Fruit fly (Drosophila melanogaster) whole organism, larva: ENCODE data around the gene Wnt10.

ENCODE experiments used
- noc ChIP-seq: fragments of 200-800 bp; sonication (Bioruptor generic); optimal IDR thresholded peaks from 3 replicates; lab custom pipeline; 2019; ENCODE audit warnings: missing biosample characterization, mild to moderate bottlenecking, missing genetic modification characterization, moderate library complexity

Gene Wnt10

DNA sequence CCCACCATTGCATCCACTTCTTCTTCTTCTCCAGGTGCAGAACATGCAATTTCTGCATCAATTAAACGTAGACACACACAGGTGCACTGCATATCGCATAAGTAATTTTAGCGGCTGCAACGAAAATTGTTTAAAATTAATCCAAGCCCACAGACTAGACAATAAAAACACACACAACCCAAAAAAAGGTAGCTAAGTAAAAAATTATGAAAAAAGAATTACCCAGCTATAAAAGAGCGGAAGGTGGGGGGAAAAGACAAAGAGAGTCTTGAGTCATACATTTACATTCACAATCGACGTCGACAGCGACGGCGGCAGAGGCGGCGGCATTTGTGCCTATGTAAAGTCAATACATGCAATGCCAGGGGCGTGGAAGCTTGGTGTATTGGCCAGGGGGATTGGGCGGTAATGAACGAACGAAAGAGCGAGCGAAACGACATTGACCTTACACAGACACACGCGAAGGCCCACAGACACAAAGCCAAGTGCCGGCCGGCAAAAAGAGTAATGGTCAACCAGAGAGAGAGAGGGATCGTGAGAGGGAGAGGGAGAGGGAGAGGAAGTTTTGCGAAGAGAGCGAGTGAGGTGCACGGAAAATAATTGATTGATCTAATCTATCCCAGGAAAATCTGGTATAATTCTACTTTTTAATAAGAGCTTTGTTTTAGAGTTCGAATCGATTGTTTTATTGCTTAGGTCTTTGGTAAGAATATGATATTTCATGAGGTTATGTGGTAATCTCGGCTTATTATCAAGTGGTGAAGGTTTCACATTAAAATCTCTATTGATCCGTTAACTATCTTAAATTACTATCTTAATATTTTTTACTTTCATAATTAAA lies 55.2 kb downstream of the Wnt10 start:
- TF ChIP-seq noc (tag; lab: Kevin White, UChicago) = no peak

DNA sequence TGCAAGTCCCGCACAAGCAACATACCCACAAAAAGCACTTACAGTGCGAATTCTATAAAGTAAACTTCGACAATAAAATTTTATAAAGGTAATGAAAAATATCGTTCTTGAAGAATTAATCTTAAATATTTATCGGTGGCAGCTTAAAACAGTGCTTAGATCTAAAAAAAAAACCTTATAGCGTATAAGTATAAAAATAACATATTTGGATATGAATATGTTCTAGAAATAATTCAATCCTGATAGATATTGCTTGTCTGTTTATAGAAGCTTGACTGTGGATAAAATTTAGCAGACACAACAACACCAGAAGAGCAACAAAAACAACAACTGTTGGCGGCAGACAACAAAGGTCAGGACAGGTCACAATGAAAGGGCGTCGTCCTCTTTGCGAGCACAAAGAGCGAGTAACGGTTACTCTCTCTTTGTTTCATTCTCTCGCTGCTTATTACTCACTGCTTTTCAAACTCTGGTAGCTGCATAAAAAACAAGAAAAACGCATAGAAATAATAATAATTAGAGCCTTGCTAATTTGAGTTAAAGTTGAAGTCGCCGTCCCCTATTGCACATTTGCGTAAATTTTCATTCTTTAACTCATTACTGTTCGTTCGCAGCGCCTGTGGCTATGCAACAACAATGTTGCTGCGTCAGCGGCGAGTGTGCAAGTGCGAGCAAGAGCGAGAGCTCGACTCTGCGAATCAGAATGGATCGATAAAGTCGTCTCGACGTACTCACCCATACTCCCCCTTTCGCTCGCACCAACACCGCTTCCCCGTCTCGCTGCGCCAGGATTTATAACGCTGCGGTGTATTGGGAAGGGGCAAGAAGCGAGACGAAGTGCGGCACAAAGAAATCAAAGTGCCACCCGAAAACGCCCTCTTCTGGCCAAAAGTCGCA lies 56.5 kb downstream of the Wnt10 start:
- TF ChIP-seq noc (tag; lab: Kevin White, UChicago) = peak; percentile 32

DNA sequence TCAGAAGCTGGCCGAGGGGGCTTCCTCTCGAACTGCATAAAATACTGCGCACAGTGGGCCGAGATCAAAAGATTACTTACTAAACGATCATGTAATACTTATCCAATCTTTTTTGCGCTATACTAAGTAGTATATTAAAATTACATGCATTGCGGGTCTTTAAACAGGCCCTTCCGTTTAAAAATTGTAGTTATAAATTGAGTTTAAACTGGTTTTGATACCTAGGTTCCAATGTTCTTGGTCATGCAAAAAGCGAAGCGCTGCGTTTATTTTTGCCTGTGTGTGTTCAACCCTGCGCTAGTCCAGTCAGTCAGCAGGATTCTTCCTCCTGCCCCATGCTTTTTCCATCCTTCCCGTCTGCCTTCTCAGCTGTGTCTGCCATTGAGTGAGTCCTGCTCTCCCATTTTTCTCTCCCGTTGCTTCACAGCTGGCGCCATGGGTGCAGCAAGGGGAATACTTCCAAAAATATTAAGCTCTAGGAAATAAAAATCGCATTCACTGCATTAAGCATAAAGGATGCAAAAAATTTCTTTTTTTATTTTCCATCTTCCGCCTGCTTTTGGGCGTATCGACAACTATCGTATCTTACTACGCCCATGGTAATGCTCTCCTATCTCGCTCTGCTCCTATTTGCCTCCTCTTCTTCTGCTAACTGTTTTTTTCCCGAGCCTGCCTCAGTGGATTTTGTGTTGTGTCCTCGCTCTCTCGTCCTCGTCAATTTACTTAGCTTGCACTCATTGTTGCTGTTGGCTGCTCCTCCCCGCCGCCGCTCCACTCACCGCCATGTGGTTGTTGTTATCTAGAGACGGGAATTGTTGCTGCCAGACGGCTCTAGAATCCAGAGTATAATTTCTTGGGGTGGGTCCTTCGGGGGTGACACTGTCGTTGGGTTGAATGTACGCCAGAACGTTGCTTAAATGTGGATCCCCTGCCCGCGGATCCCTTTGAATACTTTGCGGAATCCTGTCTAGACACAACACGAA lies 57.4 kb downstream of the Wnt10 start:
- TF ChIP-seq noc (tag; lab: Kevin White, UChicago) = peak; percentile 32

DNA sequence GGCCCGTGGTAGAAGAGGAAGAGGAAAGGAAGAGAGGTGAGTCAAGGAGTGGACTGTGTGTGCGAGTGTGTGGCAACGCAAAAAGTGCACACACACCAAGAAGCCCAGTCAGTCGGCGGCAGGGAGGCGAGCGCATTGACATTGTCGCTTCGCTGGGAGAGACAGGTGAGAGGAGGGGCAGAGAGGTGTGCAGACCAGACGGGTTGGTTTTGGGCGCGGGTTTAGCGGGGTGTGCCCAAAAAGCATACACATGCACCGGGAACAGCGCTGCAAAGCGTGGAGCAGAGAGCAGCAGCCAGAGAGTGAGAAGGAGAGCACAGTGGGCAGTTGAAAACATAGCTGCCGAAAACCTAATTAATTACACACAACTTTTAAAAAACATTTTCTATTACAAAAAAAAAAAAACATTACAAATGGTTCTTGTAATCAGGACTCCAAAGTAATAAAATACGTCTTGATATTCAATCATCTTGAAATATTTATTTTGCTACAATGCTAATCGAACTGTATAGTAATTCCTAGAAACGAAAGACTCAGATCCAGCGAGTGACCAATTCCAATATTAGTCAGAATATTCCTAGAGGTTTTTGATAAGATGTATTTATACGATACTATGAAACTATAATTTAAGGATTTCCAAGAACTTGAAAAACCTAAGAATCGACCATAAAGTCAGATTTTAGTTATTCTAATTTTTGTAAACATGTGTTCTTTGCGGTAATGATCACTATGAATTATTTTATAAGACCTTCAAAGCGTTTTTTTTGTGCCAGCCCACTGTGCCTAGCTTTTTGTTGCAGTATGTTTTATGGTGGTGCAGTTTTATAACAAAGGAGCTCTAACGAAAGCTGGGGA lies 59.5 kb downstream of the Wnt10 start:
- no peak for TF ChIP-seq noc (tag; lab: Kevin White, UChicago)

DNA sequence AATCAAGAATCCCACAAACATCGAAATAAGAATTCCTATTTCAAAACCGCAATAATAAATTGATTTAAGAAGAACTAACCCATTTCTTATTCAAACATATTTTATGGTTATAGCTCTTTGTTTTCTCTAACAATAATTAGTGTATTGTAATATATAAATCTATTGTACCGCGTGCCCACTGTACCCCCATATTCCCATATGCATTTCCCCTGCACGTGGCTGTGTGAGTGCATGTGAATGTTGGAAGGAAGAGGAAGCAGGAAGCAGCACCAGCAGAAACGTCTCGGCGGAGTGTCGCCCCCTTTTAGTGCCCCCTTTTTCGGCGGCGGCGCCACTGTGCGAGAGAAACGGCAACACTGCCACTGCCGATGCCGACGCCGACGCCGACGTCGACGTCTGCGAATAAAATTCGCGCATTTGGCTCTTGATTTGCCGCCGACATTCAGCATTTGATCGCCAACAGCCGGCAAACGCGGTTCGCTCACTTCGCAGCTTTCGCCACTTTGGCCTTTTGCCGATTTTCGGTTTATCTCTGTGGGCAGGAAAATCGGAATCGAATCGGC lies 60.2 kb downstream of the Wnt10 start:
- TF ChIP-seq noc (tag; lab: Kevin White, UChicago) = peak; percentile 79

DNA sequence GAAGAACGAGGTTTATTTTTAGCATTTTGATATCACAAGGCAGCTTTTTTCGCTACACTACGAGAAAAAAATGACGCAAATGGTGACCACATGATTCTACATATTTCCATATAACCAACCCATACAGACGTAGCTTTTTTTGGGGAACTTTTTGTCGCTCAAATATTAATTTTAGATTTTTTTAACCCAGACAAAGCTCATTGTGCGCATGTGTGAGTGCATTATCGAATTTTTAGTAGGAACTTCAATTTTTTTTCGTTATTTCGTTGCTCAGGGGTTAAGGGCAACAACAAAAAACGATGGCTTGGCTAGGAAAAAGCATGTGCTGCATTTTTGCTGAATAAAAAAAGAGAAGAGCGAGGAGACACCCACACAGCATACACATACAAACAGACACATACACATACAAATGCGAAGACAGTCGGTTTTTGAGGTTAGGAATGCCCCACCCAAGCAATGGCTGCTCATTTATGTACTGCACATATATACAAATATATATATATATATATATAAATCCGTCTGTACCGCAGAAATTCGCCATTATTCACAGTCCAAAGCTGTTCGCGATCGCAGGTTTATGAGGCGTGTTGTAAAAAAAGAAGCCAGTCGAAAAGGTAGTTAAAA lies 61.2 kb downstream of the Wnt10 start:
- no peak for TF ChIP-seq noc (tag; lab: Kevin White, UChicago)

DNA sequence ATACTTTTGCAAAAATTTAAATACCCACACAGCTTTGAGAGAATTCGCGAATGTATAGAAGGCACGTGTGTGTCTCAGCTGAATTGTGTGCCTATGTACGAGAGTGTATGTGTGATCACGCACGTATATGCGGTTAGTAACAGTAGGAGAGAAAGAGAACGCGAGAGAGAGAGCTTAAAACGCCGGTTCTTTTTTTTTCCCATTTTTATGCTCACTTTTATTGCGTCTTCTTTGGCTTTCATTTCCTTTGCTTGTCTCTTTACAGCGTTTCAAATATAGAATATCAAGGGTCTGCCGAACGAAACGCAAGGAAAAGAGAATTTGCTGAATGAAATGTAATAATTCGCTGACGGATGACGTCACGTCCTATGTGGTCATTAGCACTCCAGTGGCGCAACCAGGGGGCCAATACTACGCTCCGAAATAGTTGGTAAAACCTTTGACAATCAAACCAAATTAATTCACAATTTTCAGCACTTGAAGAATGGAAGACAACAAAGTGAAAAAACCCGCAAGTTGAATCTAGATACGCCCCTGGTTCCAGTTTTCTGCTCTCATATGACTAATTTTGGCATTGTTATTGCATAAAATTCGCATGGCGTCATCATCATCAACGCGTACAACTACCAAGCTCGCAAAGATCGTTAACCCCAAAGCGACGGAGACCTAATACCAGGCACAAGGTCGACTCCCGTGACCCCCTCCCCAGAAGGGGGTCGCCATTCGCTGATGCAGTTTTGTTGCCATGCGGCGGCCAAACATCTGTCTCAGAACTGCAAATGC lies 61.9 kb downstream of the Wnt10 start:
- peak; percentile 87 for TF ChIP-seq noc (tag; lab: Kevin White, UChicago)

DNA sequence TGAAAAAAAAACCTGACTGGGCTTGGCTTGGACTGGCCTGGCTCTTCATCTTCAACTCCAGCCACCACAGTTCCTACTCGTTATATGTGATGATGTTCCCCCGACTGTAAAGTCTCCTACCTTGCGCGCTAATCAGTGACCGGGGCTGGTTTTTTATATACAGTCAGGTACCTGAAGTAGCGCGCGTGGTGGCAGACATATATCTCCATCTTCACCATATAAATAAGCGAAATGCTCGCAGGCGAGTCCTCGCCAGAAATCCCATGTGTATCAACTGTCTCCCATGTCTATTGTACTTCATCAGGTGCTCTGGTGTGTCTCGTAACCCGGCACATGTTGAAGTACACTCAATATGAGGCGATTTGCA lies 62.5 kb downstream of the Wnt10 start:
- no peak for TF ChIP-seq noc (tag; lab: Kevin White, UChicago)

DNA sequence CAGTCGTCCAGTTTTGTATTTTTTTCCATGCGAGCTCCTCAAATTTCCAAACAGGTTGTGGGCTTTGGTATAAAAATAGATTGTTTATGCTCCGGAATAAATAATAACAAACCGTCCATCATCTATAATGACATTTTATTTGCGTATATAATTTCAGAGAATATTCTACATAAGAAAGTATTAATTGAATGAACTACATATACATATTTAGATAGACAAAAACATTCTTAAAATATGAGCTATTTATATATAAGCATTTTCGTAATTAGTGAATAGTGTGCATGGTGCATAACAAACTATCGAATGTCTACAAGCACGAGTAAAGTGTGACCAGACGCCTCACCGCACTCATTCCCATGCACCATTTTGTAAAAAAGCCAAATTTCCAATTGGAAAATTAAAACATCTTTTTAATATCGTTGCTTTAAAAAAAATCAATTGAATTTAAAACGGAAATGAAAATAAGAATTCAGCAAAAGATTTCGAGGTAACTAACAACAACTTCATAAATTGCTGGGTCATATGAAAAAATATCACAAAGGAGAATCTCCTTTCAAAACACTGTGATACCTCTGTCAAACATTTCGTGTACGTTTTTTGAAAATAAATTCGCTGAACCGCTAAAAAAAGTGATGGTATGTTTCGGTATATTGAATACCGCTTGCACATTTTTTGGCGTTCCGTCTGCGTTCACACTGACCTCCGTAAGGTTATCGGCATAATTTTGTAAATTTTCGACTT lies 63.3 kb downstream of the Wnt10 start, which contains the start of gene muc:
Gene muc, plus strand, starts transcription at position 541 of the 741 bp plus-strand sequence.
- no peak for TF ChIP-seq noc (tag; lab: Kevin White, UChicago)
